Fruit fly (Drosophila melanogaster) whole organism, prepupa: ENCODE results near the gene Zmynd8.

Source experiments
- CG10669 ChIP-seq: fragments of 200-800 bp; sonication (Bioruptor generic); optimal IDR thresholded peaks from 3 replicates; lab custom pipeline; 2018; ENCODE audit warnings: missing biosample characterization, mild to moderate bottlenecking, missing genetic modification characterization, moderate library complexity
- CG11762 ChIP-seq: fragments of 200-800 bp; sonication (Bioruptor generic); optimal IDR thresholded peaks from 3 replicates; lab custom pipeline; 2016; ENCODE audit warnings: missing biosample characterization, missing genetic modification characterization; ENCODE audit not compliant: insufficient read depth
- CG11902 ChIP-seq: fragments of 200-800 bp; sonication (Bioruptor generic); optimal IDR thresholded peaks from 3 replicates; lab custom pipeline; 2016; ENCODE audit warnings: missing biosample characterization, missing genetic modification characterization
- CG15336 ChIP-seq: fragments of 200-800 bp; sonication (Bioruptor generic); IDR thresholded peaks from 2 replicates; pipeline ENCODE4 v1.3.6; 2022; ENCODE audit warnings: missing biosample characterization, missing genetic modification characterization
- CG1621 ChIP-seq: fragments of 200-800 bp; sonication (Bioruptor generic); optimal IDR thresholded peaks from 3 replicates; lab custom pipeline; 2018; ENCODE audit warnings: missing biosample characterization, mild to moderate bottlenecking, missing genetic modification characterization
- CG3032 ChIP-seq: fragments of 200-800 bp; optimal IDR thresholded peaks from 2 replicates; lab custom pipeline; 2019; ENCODE audit warnings: missing biosample characterization, mild to moderate bottlenecking, missing genetic modification characterization, moderate library complexity
- CG32006 ChIP-seq: fragments of 200-800 bp; sonication (Bioruptor generic); optimal IDR thresholded peaks from 3 replicates; lab custom pipeline; 2017; ENCODE audit warnings: missing biosample characterization, mild to moderate bottlenecking, missing genetic modification characterization
- CG34406 ChIP-seq: fragments of 200-800 bp; sonication (Bioruptor generic); optimal IDR thresholded peaks from 3 replicates; lab custom pipeline; 2016; ENCODE audit warnings: missing biosample characterization, missing genetic modification characterization
- CG3919 ChIP-seq: fragments of 200-800 bp; sonication (Bioruptor generic); optimal IDR thresholded peaks from 3 replicates; lab custom pipeline; 2016; ENCODE audit warnings: missing biosample characterization, missing genetic modification characterization
- CG4318 ChIP-seq: fragments of 200-800 bp; sonication (Bioruptor generic); optimal IDR thresholded peaks from 3 replicates; lab custom pipeline; 2017; ENCODE audit warnings: missing biosample characterization, mild to moderate bottlenecking, missing genetic modification characterization
- CG6163 ChIP-seq: fragments of 200-800 bp; sonication (Bioruptor generic); IDR thresholded peaks from 3 replicates; pipeline ENCODE4 v1.3.6; 2022; ENCODE audit warnings: missing biosample characterization, missing genetic modification characterization
- CG6276 ChIP-seq: fragments of 200-800 bp; sonication (Bioruptor generic); optimal IDR thresholded peaks from 2 replicates; lab custom pipeline; 2017; ENCODE audit warnings: missing biosample characterization, mild to moderate bottlenecking, missing genetic modification characterization
- CG6792 ChIP-seq: fragments of 200-800 bp; sonication (Bioruptor generic); optimal IDR thresholded peaks from 3 replicates; lab custom pipeline; 2016; ENCODE audit warnings: missing biosample characterization, missing genetic modification characterization
- CG6854 ChIP-seq: fragments of 200-800 bp; sonication (Bioruptor generic); optimal IDR thresholded peaks from 2 replicates; lab custom pipeline; 2017; ENCODE audit warnings: missing biosample characterization, mild to moderate bottlenecking, missing genetic modification characterization
- CG7368 ChIP-seq: fragments of 200-800 bp; sonication (Bioruptor generic); optimal IDR thresholded peaks from 3 replicates; lab custom pipeline; 2016; ENCODE audit warnings: missing biosample characterization, missing genetic modification characterization
- CG8632 ChIP-seq: fragments of 200-800 bp; sonication (Bioruptor generic); optimal IDR thresholded peaks from 3 replicates; lab custom pipeline; 2016; ENCODE audit warnings: missing biosample characterization, missing genetic modification characterization
- CG9139 ChIP-seq: fragments of 200-800 bp; sonication (Bioruptor generic); optimal IDR thresholded peaks from 3 replicates; lab custom pipeline; 2017; ENCODE audit warnings: missing biosample characterization, mild to moderate bottlenecking, missing genetic modification characterization
- Eip75B ChIP-seq: fragments of 200-800 bp; sonication (Bioruptor generic); optimal IDR thresholded peaks from 3 replicates; lab custom pipeline; 2016; ENCODE audit warnings: missing biosample characterization, missing genetic modification characterization
- Eip93F ChIP-seq: fragments of 200-800 bp; sonication (Bioruptor generic); optimal IDR thresholded peaks from 2 replicates; lab custom pipeline; 2016; ENCODE audit warnings: missing biosample characterization, mild to moderate bottlenecking, missing genetic modification characterization
- Ets21C ChIP-seq: fragments of 200-800 bp; sonication (Bioruptor generic); optimal IDR thresholded peaks from 3 replicates; lab custom pipeline; 2016; ENCODE audit warnings: missing biosample characterization, missing genetic modification characterization
- Ets96B ChIP-seq: fragments of 200-800 bp; optimal IDR thresholded peaks from 2 replicates; lab custom pipeline; 2019; ENCODE audit warnings: missing biosample characterization, mild to moderate bottlenecking, missing genetic modification characterization, moderate library complexity
- Hr38 ChIP-seq: sonication (Bioruptor generic); optimal IDR thresholded peaks from 2 replicates; lab custom pipeline; 2016; ENCODE audit warnings: missing biosample characterization, missing genetic modification characterization
- Hr39 ChIP-seq: fragments of 200-800 bp; sonication (Bioruptor generic); optimal IDR thresholded peaks from 2 replicates; lab custom pipeline; 2016; ENCODE audit warnings: missing biosample characterization, missing genetic modification characterization
- Hr4 ChIP-seq: fragments of 200-800 bp; sonication (Bioruptor generic); optimal IDR thresholded peaks from 3 replicates; lab custom pipeline; 2016; ENCODE audit warnings: missing biosample characterization, missing genetic modification characterization
- Lpt ChIP-seq: fragments of 200-800 bp; sonication (Bioruptor generic); optimal IDR thresholded peaks from 3 replicates; lab custom pipeline; 2016; ENCODE audit warnings: missing biosample characterization, missing genetic modification characterization
- Met ChIP-seq: fragments of 200-800 bp; sonication (Bioruptor generic); optimal IDR thresholded peaks from 3 replicates; lab custom pipeline; 2016; ENCODE audit warnings: missing biosample characterization, missing genetic modification characterization
- OdsH ChIP-seq: fragments of 200-800 bp; sonication (Bioruptor generic); optimal IDR thresholded peaks from 3 replicates; lab custom pipeline; 2016; ENCODE audit warnings: missing biosample characterization, missing genetic modification characterization
- Smox ChIP-seq: fragments of 200-800 bp; sonication (Bioruptor generic); optimal IDR thresholded peaks from 3 replicates; lab custom pipeline; 2016; ENCODE audit warnings: missing biosample characterization, missing genetic modification characterization
- Sox102F ChIP-seq: fragments of 200-800 bp; sonication (Bioruptor generic); optimal IDR thresholded peaks from 2 replicates; lab custom pipeline; 2016; ENCODE audit warnings: missing biosample characterization, mild to moderate bottlenecking, missing genetic modification characterization
- Sox14 ChIP-seq: fragments of 200-800 bp; sonication (Bioruptor generic); optimal IDR thresholded peaks from 3 replicates; lab custom pipeline; 2016; ENCODE audit warnings: missing biosample characterization, missing genetic modification characterization
- Sox15 ChIP-seq: fragments of 200-800 bp; sonication (Bioruptor generic); optimal IDR thresholded peaks from 3 replicates; lab custom pipeline; 2016; ENCODE audit warnings: missing biosample characterization, missing genetic modification characterization
- achi ChIP-seq: fragments of 200-800 bp; sonication (Bioruptor generic); optimal IDR thresholded peaks from 3 replicates; lab custom pipeline; 2016; ENCODE audit warnings: missing biosample characterization, missing genetic modification characterization
- acj6 ChIP-seq: fragments of 200-800 bp; sonication (Bioruptor generic); optimal IDR thresholded peaks from 3 replicates; lab custom pipeline; 2016; ENCODE audit warnings: missing biosample characterization, missing genetic modification characterization
- cyc ChIP-seq: fragments of 200-800 bp; sonication (Bioruptor generic); optimal IDR thresholded peaks from 3 replicates; lab custom pipeline; 2016; ENCODE audit warnings: missing biosample characterization, missing genetic modification characterization
- dsx ChIP-seq: fragments of 200-800 bp; optimal IDR thresholded peaks from 3 replicates; lab custom pipeline; 2019; ENCODE audit warnings: missing biosample characterization, mild to moderate bottlenecking, missing genetic modification characterization, moderate library complexity; ENCODE audit not compliant: poor library complexity, severe bottlenecking
- esn ChIP-seq: fragments of 200-800 bp; sonication (Bioruptor generic); optimal IDR thresholded peaks from 2 replicates; lab custom pipeline; 2016; ENCODE audit warnings: missing biosample characterization, mild to moderate bottlenecking, missing genetic modification characterization, moderate library complexity
- fd85E ChIP-seq: fragments of 200-800 bp; sonication (Bioruptor generic); optimal IDR thresholded peaks from 3 replicates; lab custom pipeline; 2016; ENCODE audit warnings: missing biosample characterization, missing genetic modification characterization
- lz ChIP-seq: fragments of 200-800 bp; sonication (Bioruptor generic); optimal IDR thresholded peaks from 3 replicates; lab custom pipeline; 2016; ENCODE audit warnings: missing biosample characterization, missing genetic modification characterization
- net ChIP-seq: fragments of 200-800 bp; sonication (Bioruptor generic); optimal IDR thresholded peaks from 3 replicates; lab custom pipeline; 2016; ENCODE audit warnings: missing biosample characterization, missing genetic modification characterization
- pdm3 ChIP-seq: fragments of 200-800 bp; sonication (Bioruptor generic); optimal IDR thresholded peaks from 3 replicates; lab custom pipeline; 2016; ENCODE audit warnings: missing biosample characterization, missing genetic modification characterization
- salr ChIP-seq, 2 experiments: fragments of 200-800 bp; sonication (Bioruptor generic); optimal IDR thresholded peaks; 3 replicates each; lab custom pipeline; 2016 to 2018; ENCODE audit warnings: missing biosample characterization in 2 of 2, missing genetic modification characterization in 2 of 2, mild to moderate bottlenecking in 1 of 2
- spab ChIP-seq: fragments of 200-800 bp; sonication (Bioruptor generic); optimal IDR thresholded peaks from 2 replicates; lab custom pipeline; 2017; ENCODE audit warnings: missing biosample characterization, mild to moderate bottlenecking, missing genetic modification characterization, missing genetic modification reagents
- ss ChIP-seq, 2 experiments: fragments of 200-800 bp; sonication (Bioruptor generic); optimal IDR thresholded peaks; 2 replicates in 1 of 2; 3 replicates in 1 of 2; lab custom pipeline; 2017 to 2018; ENCODE audit warnings: mild to moderate bottlenecking in 2 of 2, missing biosample characterization in 2 of 2, missing genetic modification characterization in 2 of 2, moderate library complexity in 1 of 2
- svp ChIP-seq: fragments of 200-800 bp; sonication (Bioruptor generic); peaks from one replicate; lab custom pipeline; 2016; ENCODE audit warnings: missing biosample characterization, missing genetic modification characterization
- topi ChIP-seq: fragments of 200-800 bp; sonication (Bioruptor generic); optimal IDR thresholded peaks from 3 replicates; lab custom pipeline; 2016; ENCODE audit warnings: missing biosample characterization, missing genetic modification characterization
- vri ChIP-seq: fragments of 200-800 bp; sonication (Bioruptor generic); optimal IDR thresholded peaks from 3 replicates; lab custom pipeline; 2016; ENCODE audit warnings: missing biosample characterization, mild to moderate bottlenecking, missing genetic modification characterization

The Zmynd8 gene

dm6 chr3R:31683048-31683857 lies 14.0 kb downstream of the Zmynd8 start (continued):
- TF ChIP-seq CG32006 (GFP tag; lab: Kevin White, UChicago) = no peak
- TF ChIP-seq esn (GFP tag; lab: Kevin White, UChicago) = no peak
- TF ChIP-seq CG15336 (GFP tag; lab: Robert Waterston, UW) = no peak
- no peak for TF ChIP-seq Hr4 (GFP tag; lab: Kevin White, UChicago)
- TF ChIP-seq CG11902 (GFP tag; lab: Kevin White, UChicago) = no peak
- TF ChIP-seq svp (GFP tag; lab: Kevin White, UChicago) = peak; percentile 64
- TF ChIP-seq salr (GFP tag; optimal IDR thresholded peaks at IDR 0.05; lab: Kevin White, UChicago) = no peak
- TF ChIP-seq CG8632 (GFP tag; lab: Kevin White, UChicago) = no peak
- no peak for TF ChIP-seq achi (GFP tag; lab: Kevin White, UChicago)
- TF ChIP-seq CG11762 = no peak

- TF ChIP-seq salr (GFP tag; optimal IDR thresholded peaks at IDR 0.05; lab: Kevin White, UChicago) (peak; percentile 83 to 85), pdm3 (GFP tag; lab: Kevin White, UChicago) (peak; percentile 93), CG6792 (GFP tag; lab: Kevin White, UChicago) (peak; percentile 95), Sox102F (peak; percentile 96), lz (GFP tag; lab: Kevin White, UChicago) (peak; percentile 96), CG4318 (GFP tag; lab: Kevin White, UChicago) (peak; percentile 86), OdsH (GFP tag; lab: Kevin White, UChicago) (peak; percentile 94), dsx (GFP tag; lab: Kevin White, UChicago) (peak; percentile 87), ss (GFP tag; optimal IDR thresholded peaks at IDR 0.05; lab: Kevin White, UChicago) (peak; percentile 77 to 91), Hr4 (GFP tag; lab: Kevin White, UChicago) (peak; percentile 91), Lpt (GFP tag; lab: Kevin White, UChicago) (peak; percentile 83), CG1621 (tag; lab: Kevin White, UChicago) (peak; percentile 86), fd85E (peak; percentile 75), CG7368 (peak; percentile 88), CG6854 (GFP tag; lab: Kevin White, UChicago) (peak; percentile 96), net (GFP tag; lab: Kevin White, UChicago) (peak; percentile 94), topi (GFP tag; lab: Kevin White, UChicago) (peak; percentile 96), CG3919 (GFP tag; lab: Kevin White, UChicago) (peak; percentile 96), CG32006 (GFP tag; lab: Kevin White, UChicago) (peak; percentile 89), cyc (peak; percentile 97), Hr39 (GFP tag; lab: Kevin White, UChicago) (peak; percentile 97), Sox15 (GFP tag; lab: Kevin White, UChicago) (peak; percentile 89), CG6276 (GFP tag; lab: Kevin White, UChicago) (peak; percentile 82), CG34406 (peak; percentile 94), Eip75B (GFP tag; lab: Kevin White, UChicago) (peak; percentile 94), Met (GFP tag; lab: Kevin White, UChicago) (peak; percentile 98), CG6163 (GFP tag; lab: Robert Waterston, UW) (peak; percentile 95), vri (GFP tag; lab: Kevin White, UChicago) (peak; percentile 81), esn (GFP tag; lab: Kevin White, UChicago) (peak; percentile 97), acj6 (peak; percentile 96), CG11902 (GFP tag; lab: Kevin White, UChicago) (peak; percentile 94), Smox (GFP tag; lab: Kevin White, UChicago) (peak; percentile 96), Sox14 (GFP tag; lab: Kevin White, UChicago) (peak; percentile 96), Ets21C (GFP tag; lab: Kevin White, UChicago) (peak; percentile 94), Eip93F (GFP tag; lab: Kevin White, UChicago) (peak; percentile 96), CG9139 (GFP tag; lab: Kevin White, UChicago) (peak; percentile 84), CG3032 (tag; lab: Kevin White, UChicago) (peak; percentile 88), Hr38 (GFP tag; lab: Kevin White, UChicago) (no peak), spab (GFP tag; lab: Kevin White, UChicago) (peak; percentile 85), Ets96B (tag; lab: Kevin White, UChicago) (peak; percentile 86), CG10669 (GFP tag; lab: Kevin White, UChicago) (peak; percentile 79)
Observed at dm6 chr3R:31686692-31687351, 17.6 kb downstream of the Zmynd8 start.
